Worm (Caenorhabditis elegans) whole organism, young adult: ENCODE data around the gene Y45F10C.6.
A peak's percentile ranks its signal among the peaks of the same experiment; 100 is the strongest.

ENCODE experiments used
- F22D6.2 ChIP-seq: sonication (generic microtip); optimal IDR thresholded peaks from 2 replicates; lab custom pipeline; 2016; ENCODE audit warnings: mild to moderate bottlenecking, missing genetic modification characterization, missing compliant biosample characterization
- Y79H2A.3 ChIP-seq: fragments of 200-800 bp; sonication (Bioruptor generic); conservative IDR thresholded peaks from 2 replicates; pipeline ENCODE4 v1.3.6; 2022; ENCODE audit warnings: missing genetic modification reagents, missing genetic modification characterization, missing compliant biosample characterization
- athp-1 ChIP-seq: sonication (generic microtip); optimal IDR thresholded peaks from 2 replicates; lab custom pipeline; 2017; ENCODE audit warnings: mild to moderate bottlenecking, missing genetic modification characterization, missing compliant biosample characterization
- cebp-2 ChIP-seq: fragments of 200-800 bp; sonication (Bioruptor generic); IDR thresholded peaks from 2 replicates; pipeline ENCODE4 v1.3.6; 2022; ENCODE audit warnings: missing genetic modification characterization, missing compliant biosample characterization
- dpl-1 ChIP-seq: fragments of 150-350 bp; optimal IDR thresholded peaks from 2 replicates; lab custom pipeline; 2014; ENCODE audit warnings: missing biosample characterization, missing genetic modification reagents, missing genetic modification characterization
- hlh-26 ChIP-seq: fragments of 200-800 bp; sonication (Bioruptor generic); conservative IDR thresholded peaks from 2 replicates; pipeline ENCODE4 v1.3.6; 2022; ENCODE audit warnings: missing genetic modification reagents, missing genetic modification characterization, missing compliant biosample characterization
- hmg-1.2 ChIP-seq: fragments of 200-800 bp; sonication (Bioruptor generic); IDR thresholded peaks from 2 replicates; pipeline ENCODE4 v1.3.6; 2022; ENCODE audit warnings: missing genetic modification reagents, missing genetic modification characterization, missing compliant biosample characterization
- let-526 ChIP-seq: fragments of 200-800 bp; sonication (Bioruptor generic); IDR thresholded peaks from 2 replicates; pipeline ENCODE4 v1.3.6; 2022; ENCODE audit warnings: missing genetic modification reagents, missing genetic modification characterization, missing compliant biosample characterization
- lin-26 ChIP-seq: fragments of 200-800 bp; sonication (Bioruptor generic); IDR thresholded peaks from 2 replicates; pipeline ENCODE4 v1.3.6; 2022; ENCODE audit warnings: missing genetic modification reagents, missing genetic modification characterization, missing compliant biosample characterization
- madf-10 ChIP-seq: sonication (generic microtip); optimal IDR thresholded peaks from 2 replicates; lab custom pipeline; 2016; ENCODE audit warnings: mild to moderate bottlenecking, missing genetic modification characterization, missing compliant biosample characterization
- nfya-2 ChIP-seq: fragments of 200-800 bp; sonication (Bioruptor generic); IDR thresholded peaks from 2 replicates; pipeline ENCODE4 v1.3.6; 2022; ENCODE audit warnings: missing genetic modification reagents, missing genetic modification characterization, missing compliant biosample characterization
- somi-1 ChIP-seq: fragments of 200-800 bp; sonication (Bioruptor generic); optimal IDR thresholded peaks from 2 replicates; lab custom pipeline; 2018; ENCODE audit warnings: mild to moderate bottlenecking, missing genetic modification characterization, missing compliant biosample characterization
- unc-62 ChIP-seq: fragments of 150-350 bp; optimal IDR thresholded peaks from 2 replicates; lab custom pipeline; 2014; ENCODE audit warnings: missing biosample characterization, missing genetic modification reagents, missing genetic modification characterization
- ztf-28 ChIP-seq: fragments of 200-800 bp; sonication (Bioruptor generic); IDR thresholded peaks from 2 replicates; pipeline ENCODE4 v1.3.6; 2022; ENCODE audit warnings: missing genetic modification reagents, missing genetic modification characterization, missing compliant biosample characterization

ce11 chrIV:13701472-13701871 is 49.3 kb downstream of the Y45F10C.6 start:
- no peak for TF ChIP-seq unc-62
- peak; percentile 80 for TF ChIP-seq athp-1 (tag; lab: Kevin White, UChicago)
- TF ChIP-seq madf-10 (tag; lab: Kevin White, UChicago): peak; percentile 50
- peak; percentile 52 for TF ChIP-seq hmg-1.2 (GFP tag; lab: Robert Waterston, UW)
- TF ChIP-seq lin-26 (GFP tag; lab: Robert Waterston, UW): peak; percentile 82
- TF ChIP-seq Y79H2A.3 (GFP tag; lab: Robert Waterston, UW): no peak
- no peak; the same call in 1 of the 2 replicates for TF ChIP-seq cebp-2 (GFP tag; lab: Robert Waterston, UW)
- no peak for TF ChIP-seq somi-1 (GFP tag; lab: Kevin White, UChicago)
- TF ChIP-seq let-526 (GFP tag; lab: Robert Waterston, UW): no peak
- TF ChIP-seq hlh-26: no peak
- TF ChIP-seq nfya-2 (GFP tag; lab: Robert Waterston, UW): no peak
- TF ChIP-seq dpl-1: no peak
- no peak for TF ChIP-seq ztf-28 (GFP tag; lab: Robert Waterston, UW)
- TF ChIP-seq F22D6.2 (tag; lab: Kevin White, UChicago): no peak
